Fruit fly (Drosophila melanogaster) whole organism, pupa: Measurements from ENCODE around the gene Nup107.

Source experiments
- CG10348 ChIP-seq: fragments of 200-800 bp; sonication (Bioruptor generic); IDR thresholded peaks from 2 replicates; pipeline ENCODE4 v1.3.6; 2022; ENCODE audit warnings: missing biosample characterization, missing genetic modification characterization
- CG12605 ChIP-seq: fragments of 200-800 bp; sonication (Bioruptor generic); IDR thresholded peaks from 2 replicates; pipeline ENCODE4 v1.3.6; 2022; ENCODE audit warnings: missing biosample characterization, missing genetic modification characterization
- CG13204 ChIP-seq: fragments of 200-800 bp; sonication (Bioruptor generic); optimal IDR thresholded peaks from 2 replicates; lab custom pipeline; 2018; ENCODE audit warnings: missing biosample characterization, mild to moderate bottlenecking, missing genetic modification characterization, moderate library complexity
- CG14655 ChIP-seq: fragments of 200-800 bp; sonication (Bioruptor generic); optimal IDR thresholded peaks from 3 replicates; lab custom pipeline; 2017; ENCODE audit warnings: mild to moderate bottlenecking, missing biosample characterization, missing genetic modification reagents, missing genetic modification characterization
- CG15710 ChIP-seq: fragments of 200-800 bp; sonication (Bioruptor generic); optimal IDR thresholded peaks from 2 replicates; lab custom pipeline; 2018; ENCODE audit warnings: missing biosample characterization, mild to moderate bottlenecking, missing genetic modification characterization, moderate library complexity
- CG17806 ChIP-seq: fragments of 200-800 bp; sonication (Bioruptor generic); optimal IDR thresholded peaks from 2 replicates; lab custom pipeline; 2018; ENCODE audit warnings: missing biosample characterization, mild to moderate bottlenecking, missing genetic modification characterization, moderate library complexity
- CG32121 ChIP-seq: fragments of 200-800 bp; sonication (Bioruptor generic); IDR thresholded peaks from 2 replicates; pipeline ENCODE4 v1.3.6; 2022; ENCODE audit warnings: missing biosample characterization, missing genetic modification characterization
- CG34367 ChIP-seq: fragments of 200-800 bp; sonication (Bioruptor generic); optimal IDR thresholded peaks from 2 replicates; lab custom pipeline; 2018; ENCODE audit warnings: missing biosample characterization, mild to moderate bottlenecking, missing genetic modification characterization
- CG4496 ChIP-seq: fragments of 200-800 bp; sonication (Bioruptor generic); IDR thresholded peaks from 3 replicates; pipeline ENCODE4 v1.3.6; 2022; ENCODE audit warnings: missing biosample characterization, missing genetic modification characterization
- CG8159 ChIP-seq: fragments of 200-800 bp; sonication (Bioruptor generic); optimal IDR thresholded peaks from 3 replicates; lab custom pipeline; 2018; ENCODE audit warnings: missing biosample characterization, mild to moderate bottlenecking, missing genetic modification characterization, moderate library complexity
- CG8301 ChIP-seq: fragments of 200-800 bp; sonication (Bioruptor generic); optimal IDR thresholded peaks from 2 replicates; lab custom pipeline; 2018; ENCODE audit warnings: missing biosample characterization, mild to moderate bottlenecking, missing genetic modification characterization
- CG9948 ChIP-seq: fragments of 200-800 bp; sonication (Bioruptor generic); optimal IDR thresholded peaks from 2 replicates; lab custom pipeline; 2018; ENCODE audit warnings: missing biosample characterization, mild to moderate bottlenecking, missing genetic modification characterization, moderate library complexity
- D1 ChIP-seq: fragments of 200-800 bp; sonication (Bioruptor generic); optimal IDR thresholded peaks from 2 replicates; lab custom pipeline; 2018; ENCODE audit warnings: missing biosample characterization, mild to moderate bottlenecking, missing genetic modification characterization, moderate library complexity
- EcR ChIP-seq: fragments of 200-800 bp; sonication (Bioruptor generic); optimal IDR thresholded peaks from 3 replicates; lab custom pipeline; 2019; ENCODE audit warnings: missing biosample characterization, missing genetic modification characterization, mild to moderate bottlenecking, moderate library complexity, missing genetic modification reagents
- Ets98B ChIP-seq: fragments of 200-800 bp; sonication (Bioruptor generic); IDR thresholded peaks from 2 replicates; pipeline ENCODE4 v1.3.6; 2022; ENCODE audit warnings: missing biosample characterization, missing genetic modification characterization
- Pif1A ChIP-seq: fragments of 200-800 bp; sonication (Bioruptor generic); optimal IDR thresholded peaks from 3 replicates; lab custom pipeline; 2016; ENCODE audit warnings: missing biosample characterization, missing genetic modification characterization
- Pif1B ChIP-seq: fragments of 200-800 bp; sonication (Bioruptor generic); optimal IDR thresholded peaks from 3 replicates; lab custom pipeline; 2016; ENCODE audit warnings: missing biosample characterization, missing genetic modification characterization
- Snoo ChIP-seq: fragments of 200-800 bp; sonication (Bioruptor generic); optimal IDR thresholded peaks from 3 replicates; lab custom pipeline; 2017; ENCODE audit warnings: missing biosample characterization, mild to moderate bottlenecking, missing genetic modification characterization, inconsistent platforms
- fd96Ca ChIP-seq: fragments of 200-800 bp; sonication (Bioruptor generic); IDR thresholded peaks from 3 replicates; pipeline ENCODE4 v1.3.6; 2022; ENCODE audit warnings: missing biosample characterization, missing genetic modification characterization
- gl ChIP-seq: fragments of 200-800 bp; sonication (Bioruptor generic); optimal IDR thresholded peaks from 2 replicates; lab custom pipeline; 2018; ENCODE audit warnings: missing biosample characterization, mild to moderate bottlenecking, missing genetic modification characterization
- rn ChIP-seq: fragments of 200-800 bp; sonication (Bioruptor generic); IDR thresholded peaks from 2 replicates; pipeline ENCODE4 v1.3.6; 2022; ENCODE audit warnings: missing biosample characterization, missing genetic modification characterization

The Nup107 gene

dm6 chr2L:10760422-10761166 is 24.7 kb upstream of the Nup107 start, which contains the start of gene CG6495:
Gene CG6495 (plus strand): TSS chr2L:10761116.
- TF ChIP-seq CG4496 (GFP tag; lab: Robert Waterston, UW) (no peak), Snoo (tag; lab: Kevin White, UChicago) (no peak), CG14655 (GFP tag; lab: Kevin White, UChicago) (no peak), CG8159 (tag; lab: Kevin White, UChicago) (peak; percentile 61), CG8301 (peak; percentile 12), CG9948 (tag; lab: Kevin White, UChicago) (peak; percentile 34), Pif1B (peak; percentile 13), CG32121 (no peak), D1 (tag; lab: Kevin White, UChicago) (no peak), CG15710 (peak; percentile 30), gl (tag; lab: Kevin White, UChicago) (no peak), fd96Ca (no peak), rn (GFP tag; lab: Robert Waterston, UW) (no peak), EcR (GFP tag; lab: Kevin White, UChicago) (no peak), Ets98B (0 out of 2 replicates have a peak, but pooled peaks have one; percentile 13), CG34367 (tag; lab: Kevin White, UChicago) (no peak), Pif1A (GFP tag; lab: Kevin White, UChicago) (no peak), CG10348 (GFP tag; lab: Robert Waterston, UW) (no peak), CG13204 (GFP tag; lab: Kevin White, UChicago) (no peak), CG17806 (tag; lab: Kevin White, UChicago) (peak; percentile 35)
- TF ChIP-seq, all 21 proteins: peak for 7

DNA sequence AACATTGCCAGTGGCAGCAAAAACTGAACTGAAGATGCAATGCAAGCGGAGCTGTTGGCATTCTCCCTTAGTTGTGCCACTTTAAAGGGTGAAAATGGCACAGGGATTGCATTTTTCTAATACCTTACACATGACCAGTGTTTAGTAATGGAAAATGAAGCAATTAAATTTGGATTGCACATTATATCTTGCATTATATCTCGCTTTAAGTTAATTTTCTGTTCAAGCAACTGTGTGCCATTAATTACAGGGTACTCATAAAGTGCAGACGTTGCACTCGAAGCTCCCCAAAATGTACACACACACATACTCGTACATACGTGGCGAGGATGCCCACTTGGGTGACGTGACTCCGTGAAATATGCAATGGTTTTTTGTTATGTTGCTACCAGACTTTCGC is 23.8 kb upstream of the Nup107 start:
- no peak for TF ChIP-seq CG32121
- TF ChIP-seq Pif1B, result peak; percentile 61
- TF ChIP-seq Pif1A (GFP tag; lab: Kevin White, UChicago), result peak; percentile 27
- TF ChIP-seq CG9948 (tag; lab: Kevin White, UChicago), result peak; percentile 42
- no peak for TF ChIP-seq CG10348 (GFP tag; lab: Robert Waterston, UW)
- no peak for TF ChIP-seq rn (GFP tag; lab: Robert Waterston, UW)
- TF ChIP-seq CG13204 (GFP tag; lab: Kevin White, UChicago), result no peak
- TF ChIP-seq CG8159 (tag; lab: Kevin White, UChicago), result peak; percentile 67
- TF ChIP-seq Ets98B, result peak; percentile 14; the same call in 1 of the 2 replicates
- peak; percentile 31 for TF ChIP-seq CG15710
- peak; percentile 58 for TF ChIP-seq CG17806 (tag; lab: Kevin White, UChicago)
- TF ChIP-seq D1 (tag; lab: Kevin White, UChicago), result no peak
- TF ChIP-seq CG34367 (tag; lab: Kevin White, UChicago), result peak; percentile 58
- TF ChIP-seq CG4496 (GFP tag; lab: Robert Waterston, UW), result no peak
- no peak for TF ChIP-seq Snoo (tag; lab: Kevin White, UChicago)
- peak; percentile 37 for TF ChIP-seq CG8301
- TF ChIP-seq fd96Ca, result peak; percentile 63; the same call in 2 of the 3 replicates
- TF ChIP-seq gl (tag; lab: Kevin White, UChicago), result no peak
- TF ChIP-seq CG12605, result no peak
- no peak for TF ChIP-seq EcR (GFP tag; lab: Kevin White, UChicago)
- no peak for TF ChIP-seq CG14655 (GFP tag; lab: Kevin White, UChicago)

- TF ChIP-seq CG13204 (GFP tag; lab: Kevin White, UChicago), result no peak
- 0 out of 3 replicates have a peak, but pooled peaks have one; percentile 31 for TF ChIP-seq CG4496 (GFP tag; lab: Robert Waterston, UW)
These were observed 21.3 kb upstream of the Nup107 start for dm6 chr2L:10757038-10757685.

DNA sequence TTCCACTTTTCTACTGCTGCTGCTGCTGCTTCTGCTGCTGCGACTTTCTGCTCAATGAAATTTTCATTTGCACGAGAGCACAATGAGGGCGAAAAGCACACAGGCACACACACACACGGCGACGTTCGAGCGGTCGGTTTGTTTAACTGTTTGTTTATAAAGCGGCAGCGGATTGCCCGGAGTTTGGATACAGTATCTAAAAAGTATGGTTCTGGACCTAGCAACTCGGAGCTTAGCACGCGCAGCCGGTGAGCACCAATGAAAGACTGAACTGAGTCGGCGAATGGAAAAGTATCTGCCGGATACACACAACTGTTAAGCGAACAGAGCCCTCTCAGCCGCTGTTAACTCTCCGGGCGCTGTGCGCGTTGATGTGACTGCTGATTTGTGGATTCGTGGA is 20.2 kb upstream of the Nup107 start, which contains the start of gene CG17124:
TSS of gene CG17124 (minus strand) at position 277 of the 400 bp plus-strand sequence.
- peak; percentile 20 for TF ChIP-seq CG15710
- TF ChIP-seq EcR (GFP tag; lab: Kevin White, UChicago), result peak; percentile 30
- peak; percentile 22 for TF ChIP-seq CG8159 (tag; lab: Kevin White, UChicago)
- peak; percentile 2 for TF ChIP-seq CG9948 (tag; lab: Kevin White, UChicago)
- TF ChIP-seq CG14655 (GFP tag; lab: Kevin White, UChicago), result no peak
- TF ChIP-seq CG12605, result peak; percentile 50
- peak; percentile 33 for TF ChIP-seq Snoo (tag; lab: Kevin White, UChicago)
- no peak for TF ChIP-seq Pif1A (GFP tag; lab: Kevin White, UChicago)
- peak; percentile 83 for TF ChIP-seq CG4496 (GFP tag; lab: Robert Waterston, UW)
- no peak for TF ChIP-seq CG10348 (GFP tag; lab: Robert Waterston, UW)
- peak; percentile 38; the same call in 1 of the 2 replicates for TF ChIP-seq CG32121
- TF ChIP-seq Pif1B, result peak; percentile 51
- no peak for TF ChIP-seq CG34367 (tag; lab: Kevin White, UChicago)
- peak; percentile 64 for TF ChIP-seq Ets98B
- TF ChIP-seq gl (tag; lab: Kevin White, UChicago), result peak; percentile 51
- peak; percentile 76 for TF ChIP-seq CG13204 (GFP tag; lab: Kevin White, UChicago)

DNA sequence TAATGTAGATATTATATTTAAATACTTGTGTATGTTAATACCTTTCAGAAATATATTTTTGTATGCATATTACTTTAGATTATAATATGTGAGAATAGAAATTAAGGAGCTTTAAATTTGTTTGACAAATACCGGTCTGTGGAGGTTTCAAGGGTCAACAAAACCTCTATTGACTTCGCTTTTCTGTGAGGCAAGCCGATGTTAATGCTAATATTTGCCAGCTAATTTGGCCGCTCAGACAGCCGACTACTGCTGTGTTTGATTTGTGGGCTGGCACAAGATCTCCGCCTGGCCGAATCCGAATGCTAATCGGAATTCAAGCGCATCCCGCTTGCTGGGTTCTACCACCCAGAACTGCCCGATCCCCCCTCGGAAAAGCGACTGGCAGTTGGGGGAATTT is 18.7 kb upstream of the Nup107 start:
- TF ChIP-seq fd96Ca, result no peak
- TF ChIP-seq rn (GFP tag; lab: Robert Waterston, UW), result no peak
- TF ChIP-seq CG12605, result no peak
- no peak for TF ChIP-seq Snoo (tag; lab: Kevin White, UChicago)
